Fruit fly (Drosophila melanogaster) whole organism, larva: ENCODE measurements around the gene CG34117.

Experiments used
- noc ChIP-seq: fragments of 200-800 bp; sonication (Bioruptor generic); optimal IDR thresholded peaks from 3 replicates; lab custom pipeline; 2019; ENCODE audit warnings: missing biosample characterization, mild to moderate bottlenecking, missing genetic modification characterization, moderate library complexity

Gene CG34117

dm6 chr3R:9355195-9355594, 44.7 kb downstream of the CG34117 start, which contains the start of gene CG43675:
TSS of gene CG43675 (plus strand) at chr3R:9355495.
- TF ChIP-seq noc (tag; lab: Kevin White, UChicago), result no peak

- peak; percentile 71 for TF ChIP-seq noc (tag; lab: Kevin White, UChicago)
Measured at dm6 chr3R:9353276-9353652, 46.6 kb downstream of the CG34117 start.

- no peak for TF ChIP-seq noc (tag; lab: Kevin White, UChicago)
Measured at dm6 chr3R:9352595-9353275, 47.1 kb downstream of the CG34117 start.

dm6 chr3R:9351415-9352379, 48.2 kb downstream of the CG34117 start:
- peak; percentile 85 for TF ChIP-seq noc (tag; lab: Kevin White, UChicago)

- TF ChIP-seq noc (tag; lab: Kevin White, UChicago), result no peak
Measured at dm6 chr3R:9350561-9351379, 49.1 kb downstream of the CG34117 start.
